Fruit fly (Drosophila melanogaster) whole organism, prepupa: Measurements from ENCODE around the gene Cisd2.
A peak's percentile ranks its signal among the peaks of the same experiment; 100 is the strongest.

ENCODE experiments used
- CG10631 ChIP-seq: fragments of 200-800 bp; sonication (Bioruptor generic); optimal IDR thresholded peaks from 2 replicates; lab custom pipeline; 2016; ENCODE audit warnings: missing biosample characterization, missing genetic modification characterization
- CG10669 ChIP-seq: fragments of 200-800 bp; sonication (Bioruptor generic); optimal IDR thresholded peaks from 3 replicates; lab custom pipeline; 2018; ENCODE audit warnings: missing biosample characterization, mild to moderate bottlenecking, missing genetic modification characterization, moderate library complexity
- CG11294 ChIP-seq: fragments of 200-800 bp; sonication (Bioruptor generic); IDR thresholded peaks from 2 replicates; pipeline ENCODE4 v1.3.6; 2022; ENCODE audit warnings: missing biosample characterization, missing genetic modification characterization
- CG11762 ChIP-seq: fragments of 200-800 bp; sonication (Bioruptor generic); optimal IDR thresholded peaks from 3 replicates; lab custom pipeline; 2016; ENCODE audit warnings: missing biosample characterization, missing genetic modification characterization; ENCODE audit not compliant: insufficient read depth
- CG11902 ChIP-seq: fragments of 200-800 bp; sonication (Bioruptor generic); optimal IDR thresholded peaks from 3 replicates; lab custom pipeline; 2016; ENCODE audit warnings: missing biosample characterization, missing genetic modification characterization
- CG15336 ChIP-seq: fragments of 200-800 bp; sonication (Bioruptor generic); IDR thresholded peaks from 2 replicates; pipeline ENCODE4 v1.3.6; 2022; ENCODE audit warnings: missing biosample characterization, missing genetic modification characterization
- CG16779 ChIP-seq: fragments of 200-800 bp; sonication (Bioruptor generic); optimal IDR thresholded peaks from 3 replicates; lab custom pipeline; 2017; ENCODE audit warnings: missing biosample characterization, mild to moderate bottlenecking, missing genetic modification characterization
- CG3032 ChIP-seq: fragments of 200-800 bp; optimal IDR thresholded peaks from 2 replicates; lab custom pipeline; 2019; ENCODE audit warnings: missing biosample characterization, mild to moderate bottlenecking, missing genetic modification characterization, moderate library complexity
- CG32006 ChIP-seq: fragments of 200-800 bp; sonication (Bioruptor generic); optimal IDR thresholded peaks from 3 replicates; lab custom pipeline; 2017; ENCODE audit warnings: missing biosample characterization, mild to moderate bottlenecking, missing genetic modification characterization
- CG34406 ChIP-seq: fragments of 200-800 bp; sonication (Bioruptor generic); optimal IDR thresholded peaks from 3 replicates; lab custom pipeline; 2016; ENCODE audit warnings: missing biosample characterization, missing genetic modification characterization
- CG6163 ChIP-seq: fragments of 200-800 bp; sonication (Bioruptor generic); IDR thresholded peaks from 3 replicates; pipeline ENCODE4 v1.3.6; 2022; ENCODE audit warnings: missing biosample characterization, missing genetic modification characterization
- CG6276 ChIP-seq: fragments of 200-800 bp; sonication (Bioruptor generic); optimal IDR thresholded peaks from 2 replicates; lab custom pipeline; 2017; ENCODE audit warnings: missing biosample characterization, mild to moderate bottlenecking, missing genetic modification characterization
- CG6792 ChIP-seq: fragments of 200-800 bp; sonication (Bioruptor generic); optimal IDR thresholded peaks from 3 replicates; lab custom pipeline; 2016; ENCODE audit warnings: missing biosample characterization, missing genetic modification characterization
- CG6854 ChIP-seq: fragments of 200-800 bp; sonication (Bioruptor generic); optimal IDR thresholded peaks from 2 replicates; lab custom pipeline; 2017; ENCODE audit warnings: missing biosample characterization, mild to moderate bottlenecking, missing genetic modification characterization
- CG7368 ChIP-seq: fragments of 200-800 bp; sonication (Bioruptor generic); optimal IDR thresholded peaks from 3 replicates; lab custom pipeline; 2016; ENCODE audit warnings: missing biosample characterization, missing genetic modification characterization
- CG8119 ChIP-seq: fragments of 200-800 bp; sonication (Bioruptor generic); IDR thresholded peaks from 3 replicates; pipeline ENCODE4 v1.3.6; 2022; ENCODE audit warnings: missing biosample characterization, missing genetic modification characterization
- CG9139 ChIP-seq: fragments of 200-800 bp; sonication (Bioruptor generic); optimal IDR thresholded peaks from 3 replicates; lab custom pipeline; 2017; ENCODE audit warnings: missing biosample characterization, mild to moderate bottlenecking, missing genetic modification characterization
- Eip75B ChIP-seq: fragments of 200-800 bp; sonication (Bioruptor generic); optimal IDR thresholded peaks from 3 replicates; lab custom pipeline; 2016; ENCODE audit warnings: missing biosample characterization, missing genetic modification characterization
- Eip78C ChIP-seq: fragments of 200-800 bp; sonication (Bioruptor generic); peaks from one replicate; lab custom pipeline; 2016; ENCODE audit warnings: missing biosample characterization, missing genetic modification characterization
- Ets21C ChIP-seq: fragments of 200-800 bp; sonication (Bioruptor generic); optimal IDR thresholded peaks from 3 replicates; lab custom pipeline; 2016; ENCODE audit warnings: missing biosample characterization, missing genetic modification characterization
- Ets96B ChIP-seq: fragments of 200-800 bp; optimal IDR thresholded peaks from 2 replicates; lab custom pipeline; 2019; ENCODE audit warnings: missing biosample characterization, mild to moderate bottlenecking, missing genetic modification characterization, moderate library complexity
- Gug ChIP-seq: fragments of 200-800 bp; sonication (Bioruptor generic); IDR thresholded peaks from 2 replicates; pipeline ENCODE4 v1.3.6; 2022; ENCODE audit warnings: missing biosample characterization, missing genetic modification characterization
- Hr38 ChIP-seq: sonication (Bioruptor generic); optimal IDR thresholded peaks from 2 replicates; lab custom pipeline; 2016; ENCODE audit warnings: missing biosample characterization, missing genetic modification characterization
- Hr39 ChIP-seq: fragments of 200-800 bp; sonication (Bioruptor generic); optimal IDR thresholded peaks from 2 replicates; lab custom pipeline; 2016; ENCODE audit warnings: missing biosample characterization, missing genetic modification characterization
- Hr4 ChIP-seq: fragments of 200-800 bp; sonication (Bioruptor generic); optimal IDR thresholded peaks from 3 replicates; lab custom pipeline; 2016; ENCODE audit warnings: missing biosample characterization, missing genetic modification characterization
- Lpt ChIP-seq: fragments of 200-800 bp; sonication (Bioruptor generic); optimal IDR thresholded peaks from 3 replicates; lab custom pipeline; 2016; ENCODE audit warnings: missing biosample characterization, missing genetic modification characterization
- Met ChIP-seq: fragments of 200-800 bp; sonication (Bioruptor generic); optimal IDR thresholded peaks from 3 replicates; lab custom pipeline; 2016; ENCODE audit warnings: missing biosample characterization, missing genetic modification characterization
- Sox102F ChIP-seq: fragments of 200-800 bp; sonication (Bioruptor generic); optimal IDR thresholded peaks from 2 replicates; lab custom pipeline; 2016; ENCODE audit warnings: missing biosample characterization, mild to moderate bottlenecking, missing genetic modification characterization
- Sox14 ChIP-seq: fragments of 200-800 bp; sonication (Bioruptor generic); optimal IDR thresholded peaks from 3 replicates; lab custom pipeline; 2016; ENCODE audit warnings: missing biosample characterization, missing genetic modification characterization
- Sox15 ChIP-seq: fragments of 200-800 bp; sonication (Bioruptor generic); optimal IDR thresholded peaks from 3 replicates; lab custom pipeline; 2016; ENCODE audit warnings: missing biosample characterization, missing genetic modification characterization
- achi ChIP-seq: fragments of 200-800 bp; sonication (Bioruptor generic); optimal IDR thresholded peaks from 3 replicates; lab custom pipeline; 2016; ENCODE audit warnings: missing biosample characterization, missing genetic modification characterization
- acj6 ChIP-seq: fragments of 200-800 bp; sonication (Bioruptor generic); optimal IDR thresholded peaks from 3 replicates; lab custom pipeline; 2016; ENCODE audit warnings: missing biosample characterization, missing genetic modification characterization
- dsx ChIP-seq: fragments of 200-800 bp; optimal IDR thresholded peaks from 3 replicates; lab custom pipeline; 2019; ENCODE audit warnings: missing biosample characterization, mild to moderate bottlenecking, missing genetic modification characterization, moderate library complexity; ENCODE audit not compliant: poor library complexity, severe bottlenecking
- eg ChIP-seq: fragments of 200-800 bp; sonication (Bioruptor generic); IDR thresholded peaks from 3 replicates; pipeline ENCODE4 v1.3.6; 2022; ENCODE audit warnings: missing biosample characterization, missing genetic modification characterization
- fd59A ChIP-seq: fragments of 200-800 bp; sonication (Bioruptor generic); optimal IDR thresholded peaks from 2 replicates; lab custom pipeline; 2017; ENCODE audit warnings: missing biosample characterization, mild to moderate bottlenecking, missing genetic modification characterization, missing genetic modification reagents
- fd85E ChIP-seq: fragments of 200-800 bp; sonication (Bioruptor generic); optimal IDR thresholded peaks from 3 replicates; lab custom pipeline; 2016; ENCODE audit warnings: missing biosample characterization, missing genetic modification characterization
- fkh ChIP-seq: fragments of 200-800 bp; sonication (Bioruptor generic); optimal IDR thresholded peaks from 3 replicates; lab custom pipeline; 2017; ENCODE audit warnings: missing biosample characterization, mild to moderate bottlenecking, missing genetic modification characterization, moderate library complexity
- pdm3 ChIP-seq: fragments of 200-800 bp; sonication (Bioruptor generic); optimal IDR thresholded peaks from 3 replicates; lab custom pipeline; 2016; ENCODE audit warnings: missing biosample characterization, missing genetic modification characterization
- salr ChIP-seq, 2 experiments: fragments of 200-800 bp; sonication (Bioruptor generic); optimal IDR thresholded peaks; 3 replicates each; lab custom pipeline; 2016 to 2018; ENCODE audit warnings: missing biosample characterization in 2 of 2, missing genetic modification characterization in 2 of 2, mild to moderate bottlenecking in 1 of 2
- spab ChIP-seq: fragments of 200-800 bp; sonication (Bioruptor generic); optimal IDR thresholded peaks from 2 replicates; lab custom pipeline; 2017; ENCODE audit warnings: missing biosample characterization, mild to moderate bottlenecking, missing genetic modification characterization, missing genetic modification reagents
- svp ChIP-seq: fragments of 200-800 bp; sonication (Bioruptor generic); peaks from one replicate; lab custom pipeline; 2016; ENCODE audit warnings: missing biosample characterization, missing genetic modification characterization
- vri ChIP-seq: fragments of 200-800 bp; sonication (Bioruptor generic); optimal IDR thresholded peaks from 3 replicates; lab custom pipeline; 2016; ENCODE audit warnings: missing biosample characterization, mild to moderate bottlenecking, missing genetic modification characterization

The Cisd2 gene

dm6 chr3R:29214262-29214661 is 9.0 kb downstream of the Cisd2 start (continued):
- TF ChIP-seq CG8119 (GFP tag; lab: Robert Waterston, UW) (peak; percentile 100), CG6854 (GFP tag; lab: Kevin White, UChicago) (peak; percentile 100), Sox14 (GFP tag; lab: Kevin White, UChicago) (peak; percentile 100), pdm3 (GFP tag; lab: Kevin White, UChicago) (peak; percentile 100), CG6276 (GFP tag; lab: Kevin White, UChicago) (peak; percentile 100), acj6 (GFP tag; lab: Kevin White, UChicago) (peak; percentile 100), Gug (GFP tag; lab: Robert Waterston, UW) (peak; percentile 100), CG10669 (GFP tag; lab: Kevin White, UChicago) (peak; percentile 100), Hr38 (GFP tag; lab: Kevin White, UChicago) (peak; percentile 94), salr (GFP tag; optimal IDR thresholded peaks at IDR 0.05; lab: Kevin White, UChicago) (peak; percentile 99 to 100), Eip78C (GFP tag; lab: Kevin White, UChicago) (peak; percentile 100), CG3032 (tag; lab: Kevin White, UChicago) (peak; percentile 100), CG10631 (peak; percentile 100), fkh (GFP tag; lab: Kevin White, UChicago) (peak; percentile 97), Met (GFP tag; lab: Kevin White, UChicago) (peak; percentile 100), CG9139 (peak; percentile 99), fd59A (GFP tag; lab: Kevin White, UChicago) (peak; percentile 100)

dm6 chr3R:29213416-29213815 is 9.8 kb downstream of the Cisd2 start:
- TF ChIP-seq CG6854 (GFP tag; lab: Kevin White, UChicago) (no peak), Sox102F (GFP tag; lab: Kevin White, UChicago) (no peak), CG6163 (GFP tag; lab: Robert Waterston, UW) (no peak), Eip78C (GFP tag; lab: Kevin White, UChicago) (no peak), achi (no peak), eg (GFP tag; lab: Robert Waterston, UW) (no peak), CG16779 (tag; lab: Kevin White, UChicago) (no peak), Hr4 (GFP tag; lab: Kevin White, UChicago) (no peak), CG11294 (GFP tag; lab: Robert Waterston, UW) (no peak), dsx (GFP tag; lab: Kevin White, UChicago) (no peak)
- TF ChIP-seq, all 60 proteins: peak for 0

dm6 chr3R:29212534-29212933 is 10.7 kb downstream of the Cisd2 start:
- TF ChIP-seq fkh (GFP tag; lab: Kevin White, UChicago) (no peak), Sox14 (GFP tag; lab: Kevin White, UChicago) (no peak), Hr38 (GFP tag; lab: Kevin White, UChicago) (no peak), fd85E (GFP tag; lab: Kevin White, UChicago) (no peak), spab (GFP tag; lab: Kevin White, UChicago) (no peak)

- TF ChIP-seq Sox14 (GFP tag; lab: Kevin White, UChicago) (peak; percentile 47), CG11294 (GFP tag; lab: Robert Waterston, UW) (no peak), eg (GFP tag; lab: Robert Waterston, UW) (peak; percentile 54; the same call in 1 of the 3 replicates), CG6276 (GFP tag; lab: Kevin White, UChicago) (peak; percentile 63), Ets21C (GFP tag; lab: Kevin White, UChicago) (no peak), CG3032 (tag; lab: Kevin White, UChicago) (peak; percentile 5), Hr4 (GFP tag; lab: Kevin White, UChicago) (peak; percentile 23), Lpt (GFP tag; lab: Kevin White, UChicago) (peak; percentile 37), CG11762 (GFP tag; lab: Kevin White, UChicago) (peak; percentile 35), CG9139 (no peak), CG10669 (GFP tag; lab: Kevin White, UChicago) (no peak), CG15336 (GFP tag; lab: Robert Waterston, UW) (peak; percentile 35), CG11902 (GFP tag; lab: Kevin White, UChicago) (no peak), dsx (GFP tag; lab: Kevin White, UChicago) (no peak), Eip78C (GFP tag; lab: Kevin White, UChicago) (peak; percentile 67), svp (GFP tag; lab: Kevin White, UChicago) (peak; percentile 21), CG7368 (GFP tag; lab: Kevin White, UChicago) (no peak), Gug (GFP tag; lab: Robert Waterston, UW) (peak; percentile 37; the same call in 1 of the 2 replicates), Ets96B (tag; lab: Kevin White, UChicago) (peak; percentile 12), Hr39 (GFP tag; lab: Kevin White, UChicago) (no peak), CG16779 (tag; lab: Kevin White, UChicago) (no peak), achi (peak; percentile 52), CG32006 (peak; percentile 58), CG6163 (GFP tag; lab: Robert Waterston, UW) (0 out of 3 replicates have a peak, but pooled peaks have one; percentile 31), vri (GFP tag; lab: Kevin White, UChicago) (no peak), CG8119 (GFP tag; lab: Robert Waterston, UW) (peak; percentile 56), CG6792 (no peak), Sox15 (no peak), acj6 (GFP tag; lab: Kevin White, UChicago) (no peak), Eip75B (GFP tag; lab: Kevin White, UChicago) (no peak), Sox102F (GFP tag; lab: Kevin White, UChicago) (no peak), CG34406 (GFP tag; lab: Kevin White, UChicago) (no peak)
Measured at dm6 chr3R:29211702-29212101, 11.5 kb downstream of the Cisd2 start.
